Worm (Caenorhabditis elegans) whole organism, mixed stage, embryonic: ENCODE results near the gene sru-6.

Experiments
- bed-3 ChIP-seq: fragments of 200-800 bp; sonication (Bioruptor generic); optimal IDR thresholded peaks from 3 replicates; lab custom pipeline; 2018; ENCODE audit warnings: mild to moderate bottlenecking, missing genetic modification characterization, moderate library complexity, missing compliant biosample characterization
- ces-1 ChIP-seq: fragments of 150-350 bp; optimal IDR thresholded peaks from 2 replicates; lab custom pipeline; 2014; ENCODE audit warnings: missing biosample characterization, missing genetic modification reagents, missing genetic modification characterization
- lsy-2 ChIP-seq: fragments of 150-350 bp; optimal IDR thresholded peaks from 2 replicates; lab custom pipeline; 2014; ENCODE audit warnings: missing biosample characterization, missing genetic modification characterization
- nhr-28 ChIP-seq: fragments of 150-350 bp; optimal IDR thresholded peaks from 2 replicates; lab custom pipeline; 2014; ENCODE audit warnings: missing biosample characterization, missing genetic modification characterization
- pha-4 ChIP-seq: fragments of 150-350 bp; optimal IDR thresholded peaks from 2 replicates; lab custom pipeline; 2018; ENCODE audit warnings: missing biosample characterization, missing genetic modification reagents, missing genetic modification characterization
- unc-62 ChIP-seq: fragments of 150-350 bp; optimal IDR thresholded peaks from 2 replicates; lab custom pipeline; 2014; ENCODE audit warnings: missing biosample characterization, missing genetic modification reagents, missing genetic modification characterization

- TF ChIP-seq bed-3 (GFP tag; lab: Kevin White, UChicago) (no peak), unc-62 (no peak), lsy-2 (tag; lab: Kevin White, UChicago) (no peak), ces-1 (no peak), nhr-28 (no peak), pha-4 (tag; lab: Kevin White, UChicago) (no peak)
Measured at ce11 chrIV:9516831-9517230, 26.4 kb downstream of the sru-6 start, which contains the start of gene C33A12.19.
